Fruit fly (Drosophila melanogaster) whole organism, embryonic: ENCODE results near the gene CG4393.

Experiments
- Blimp-1 ChIP-seq: fragments of 200-800 bp; sonication (Bioruptor generic); optimal IDR thresholded peaks from 3 replicates; lab custom pipeline; 2018; ENCODE audit warnings: missing biosample characterization, missing genetic modification characterization, mild to moderate bottlenecking, moderate library complexity, missing genetic modification reagents
- CG12391 ChIP-seq: fragments of 200-800 bp; sonication (Bioruptor generic); optimal IDR thresholded peaks from 3 replicates; lab custom pipeline; 2018; ENCODE audit warnings: missing biosample characterization, mild to moderate bottlenecking, missing genetic modification characterization, moderate library complexity
- CG15479 ChIP-seq: fragments of 200-800 bp; sonication (Bioruptor generic); optimal IDR thresholded peaks from 3 replicates; lab custom pipeline; 2019; ENCODE audit warnings: missing biosample characterization, mild to moderate bottlenecking, missing genetic modification characterization, moderate library complexity
- CG15601 ChIP-seq: fragments of 200-800 bp; sonication (Bioruptor generic); optimal IDR thresholded peaks from 3 replicates; lab custom pipeline; 2019; ENCODE audit warnings: missing biosample characterization, mild to moderate bottlenecking, missing genetic modification characterization, moderate library complexity
- CG17568 ChIP-seq: fragments of 200-800 bp; sonication (Bioruptor generic); optimal IDR thresholded peaks from 2 replicates; lab custom pipeline; 2018; ENCODE audit warnings: missing biosample characterization, mild to moderate bottlenecking, missing genetic modification characterization, moderate library complexity
- CG1792 ChIP-seq: fragments of 200-800 bp; sonication (Bioruptor generic); optimal IDR thresholded peaks from 2 replicates; lab custom pipeline; 2016; ENCODE audit warnings: missing biosample characterization, missing genetic modification characterization
- CG2116 ChIP-seq: fragments of 200-800 bp; sonication (Bioruptor generic); optimal IDR thresholded peaks from 3 replicates; lab custom pipeline; 2018; ENCODE audit warnings: missing biosample characterization, mild to moderate bottlenecking, missing genetic modification characterization
- CG3065 ChIP-seq: fragments of 200-800 bp; sonication (Bioruptor generic); optimal IDR thresholded peaks from 2 replicates; lab custom pipeline; 2016; ENCODE audit warnings: missing biosample characterization, missing genetic modification characterization
- CG32767 ChIP-seq: fragments of 200-800 bp; sonication (Bioruptor generic); IDR thresholded peaks from 2 replicates; pipeline ENCODE4 v1.3.6; 2022; ENCODE audit warnings: missing biosample characterization, missing genetic modification characterization
- CG32772 ChIP-seq: fragments of 200-800 bp; sonication (Bioruptor generic); IDR thresholded peaks from 2 replicates; pipeline ENCODE4 v1.3.6; 2022; ENCODE audit warnings: missing biosample characterization, missing genetic modification characterization
- CG33213 ChIP-seq: fragments of 200-800 bp; sonication (Bioruptor generic); optimal IDR thresholded peaks from 3 replicates; lab custom pipeline; 2016; ENCODE audit warnings: missing biosample characterization, missing genetic modification characterization
- CG3838 ChIP-seq: fragments of 200-800 bp; sonication (Bioruptor generic); optimal IDR thresholded peaks from 3 replicates; lab custom pipeline; 2016; ENCODE audit warnings: missing biosample characterization, missing genetic modification characterization
- CG4282 ChIP-seq: fragments of 200-800 bp; sonication (Bioruptor generic); optimal IDR thresholded peaks from 2 replicates; lab custom pipeline; 2016; ENCODE audit warnings: missing biosample characterization, missing genetic modification characterization
- CG4328 ChIP-seq: fragments of 200-800 bp; sonication (Bioruptor generic); optimal IDR thresholded peaks from 3 replicates; lab custom pipeline; 2017; ENCODE audit warnings: missing biosample characterization, missing genetic modification reagents, missing genetic modification characterization
- CG7556 ChIP-seq: fragments of 200-800 bp; sonication (Bioruptor generic); optimal IDR thresholded peaks from 2 replicates; lab custom pipeline; 2017; ENCODE audit warnings: missing biosample characterization, mild to moderate bottlenecking, missing genetic modification characterization
- CG8924 ChIP-seq: fragments of 200-800 bp; optimal IDR thresholded peaks from 3 replicates; lab custom pipeline; 2019; ENCODE audit warnings: missing biosample characterization, mild to moderate bottlenecking, missing genetic modification characterization, moderate library complexity
- Camta ChIP-seq: fragments of 200-800 bp; sonication (Bioruptor generic); optimal IDR thresholded peaks from 2 replicates; lab custom pipeline; 2016; ENCODE audit warnings: missing biosample characterization, missing genetic modification characterization
- Doc2 ChIP-seq: fragments of 200-800 bp; sonication (Bioruptor generic); IDR thresholded peaks from 2 replicates; pipeline ENCODE4 v1.3.6; 2022; ENCODE audit warnings: missing biosample characterization, missing genetic modification characterization
- Doc3 ChIP-seq: fragments of 200-800 bp; sonication (Bioruptor generic); IDR thresholded peaks from 3 replicates; pipeline ENCODE4 v1.3.6; 2022; ENCODE audit warnings: missing biosample characterization, missing genetic modification characterization; ENCODE audit not compliant: partially characterized antibody
- H2.0 ChIP-seq: fragments of 200-800 bp; sonication (Bioruptor generic); IDR thresholded peaks from 2 replicates; pipeline ENCODE4 v1.3.6; 2022; ENCODE audit warnings: missing biosample characterization, missing genetic modification characterization
- Hmx ChIP-seq: fragments of 200-800 bp; sonication (Bioruptor generic); optimal IDR thresholded peaks from 2 replicates; lab custom pipeline; 2016; ENCODE audit warnings: missing biosample characterization, missing genetic modification characterization
- Jarid2 ChIP-seq: fragments of 200-800 bp; sonication (Bioruptor generic); optimal IDR thresholded peaks from 3 replicates; lab custom pipeline; 2017; ENCODE audit warnings: mild to moderate bottlenecking, missing biosample characterization, missing genetic modification reagents, missing genetic modification characterization
- Max ChIP-seq: fragments of 200-800 bp; sonication (Bioruptor generic); optimal IDR thresholded peaks from 2 replicates; lab custom pipeline; 2016; ENCODE audit warnings: missing biosample characterization, mild to moderate bottlenecking, missing genetic modification characterization
- Meics ChIP-seq: fragments of 200-800 bp; sonication (Bioruptor generic); optimal IDR thresholded peaks from 2 replicates; lab custom pipeline; 2017; ENCODE audit warnings: missing biosample characterization, mild to moderate bottlenecking, missing genetic modification characterization
- Oaz ChIP-seq: fragments of 200-800 bp; sonication (Bioruptor generic); IDR thresholded peaks from 2 replicates; pipeline ENCODE4 v1.3.6; 2022; ENCODE audit warnings: missing biosample characterization, missing genetic modification characterization
- Oli ChIP-seq: fragments of 200-800 bp; sonication (Bioruptor generic); optimal IDR thresholded peaks from 2 replicates; lab custom pipeline; 2018; ENCODE audit warnings: missing biosample characterization, mild to moderate bottlenecking, missing genetic modification characterization, moderate library complexity
- Pdp1 ChIP-seq, 2 experiments: fragments of 200-800 bp; sonication (Bioruptor generic); optimal IDR thresholded peaks; 3 replicates each; lab custom pipeline; 2016; ENCODE audit warnings: missing biosample characterization in 2 of 2, missing genetic modification characterization in 2 of 2, mild to moderate bottlenecking in 1 of 2, moderate library complexity in 1 of 2
- Sin3A ChIP-seq: fragments of >200 bp; optimal IDR thresholded peaks from 2 replicates; lab custom pipeline; 2018
- Stat92E ChIP-seq, 3 experiments: fragments of >200 bp in 2 of 3; fragments of 200-800 bp in 1 of 3; sonication (Bioruptor generic) in 1 of 3; optimal IDR thresholded peaks; 2 replicates each; lab custom pipeline; 2017 to 2019; ENCODE audit warnings: missing biosample characterization in 3 of 3, missing genetic modification characterization in 3 of 3, mild to moderate bottlenecking in 1 of 3, moderate library complexity in 1 of 3
- Taf1 ChIP-seq: fragments of 200-800 bp; sonication (Bioruptor generic); IDR thresholded peaks from 2 replicates; pipeline ENCODE4 v1.3.6; 2022; ENCODE audit warnings: missing biosample characterization, missing genetic modification characterization
- YL-1 ChIP-seq: fragments of 200-800 bp; sonication (Bioruptor generic); optimal IDR thresholded peaks from 3 replicates; lab custom pipeline; 2017; ENCODE audit warnings: missing biosample characterization, mild to moderate bottlenecking, missing genetic modification characterization
- abd-A ChIP-seq: fragments of 200-800 bp; sonication (Bioruptor generic); optimal IDR thresholded peaks from 3 replicates; lab custom pipeline; 2019; ENCODE audit warnings: missing biosample characterization, mild to moderate bottlenecking, missing genetic modification characterization, moderate library complexity
- amos ChIP-seq: fragments of 200-800 bp; sonication (Bioruptor generic); IDR thresholded peaks from 2 replicates; pipeline ENCODE4 v1.3.6; 2022; ENCODE audit warnings: missing biosample characterization, missing genetic modification characterization; ENCODE audit not compliant: partially characterized antibody
- ara ChIP-seq: fragments of 200-800 bp; sonication (Bioruptor generic); IDR thresholded peaks from 2 replicates; pipeline ENCODE4 v1.3.6; 2022; ENCODE audit warnings: missing biosample characterization, missing genetic modification characterization
- btn ChIP-seq: fragments of 200-800 bp; sonication (Bioruptor generic); optimal IDR thresholded peaks from 2 replicates; lab custom pipeline; 2016; ENCODE audit warnings: missing biosample characterization, missing genetic modification characterization
- cato ChIP-seq: fragments of 200-800 bp; sonication (Bioruptor generic); optimal IDR thresholded peaks from 2 replicates; lab custom pipeline; 2016; ENCODE audit warnings: missing biosample characterization, missing genetic modification characterization, borderline replicate concordance
- dysf ChIP-seq: fragments of 200-800 bp; sonication (Bioruptor generic); IDR thresholded peaks from 3 replicates; pipeline ENCODE4 v1.3.6; 2022; ENCODE audit warnings: missing biosample characterization, missing genetic modification characterization
- exex ChIP-seq: fragments of 200-800 bp; sonication (Bioruptor generic); optimal IDR thresholded peaks from 4 replicates; lab custom pipeline; 2018; ENCODE audit warnings: missing biosample characterization, mild to moderate bottlenecking, missing genetic modification characterization, moderate library complexity
- gfzf ChIP-seq: fragments of 200-800 bp; sonication (Bioruptor generic); optimal IDR thresholded peaks from 2 replicates; lab custom pipeline; 2016; ENCODE audit warnings: missing biosample characterization, mild to moderate bottlenecking, missing genetic modification characterization, moderate library complexity
- hbn ChIP-seq: fragments of 200-800 bp; sonication (Bioruptor generic); IDR thresholded peaks from 2 replicates; pipeline ENCODE4 v1.3.6; 2022; ENCODE audit warnings: missing biosample characterization, missing genetic modification characterization; ENCODE audit not compliant: partially characterized antibody
- jigr1 ChIP-seq: fragments of 200-800 bp; sonication (Bioruptor generic); IDR thresholded peaks from 3 replicates; pipeline ENCODE4 v1.3.6; 2022; ENCODE audit warnings: missing biosample characterization, missing genetic modification characterization
- nerfin-1 ChIP-seq: fragments of 200-800 bp; sonication (Bioruptor generic); optimal IDR thresholded peaks from 3 replicates; lab custom pipeline; 2019; ENCODE audit warnings: missing biosample characterization, mild to moderate bottlenecking, missing genetic modification characterization, moderate library complexity
- oc ChIP-seq: fragments of 200-800 bp; sonication (Bioruptor generic); optimal IDR thresholded peaks from 2 replicates; lab custom pipeline; 2018; ENCODE audit warnings: missing biosample characterization, mild to moderate bottlenecking, missing genetic modification characterization, moderate library complexity
- org-1 ChIP-seq: fragments of 200-800 bp; sonication (Bioruptor generic); optimal IDR thresholded peaks from 2 replicates; lab custom pipeline; 2017; ENCODE audit warnings: missing biosample characterization, missing genetic modification characterization
- pan ChIP-seq, 4 experiments: fragments of >200 bp in 3 of 4; fragments of 200-800 bp in 1 of 4; sonication (Bioruptor generic) in 1 of 4; optimal IDR thresholded peaks in 3 of 4; IDR thresholded peaks in 1 of 4; 2 replicates each; pipeline versions ENCODE4 v1.3.6 to Lab custom; 2017 to 2022; ENCODE audit warnings: missing biosample characterization in 2 of 4, missing genetic modification characterization in 2 of 4, mixed read lengths in 1 of 4
- row ChIP-seq: fragments of 200-800 bp; sonication (Bioruptor generic); IDR thresholded peaks from 3 replicates; pipeline ENCODE4 v1.3.6; 2022; ENCODE audit warnings: missing biosample characterization, missing genetic modification characterization
- tap ChIP-seq: fragments of 200-800 bp; optimal IDR thresholded peaks from 3 replicates; lab custom pipeline; 2019; ENCODE audit warnings: missing biosample characterization, mild to moderate bottlenecking, missing genetic modification characterization, moderate library complexity
- tgo ChIP-seq: fragments of 200-800 bp; sonication (Bioruptor generic); IDR thresholded peaks from 3 replicates; pipeline ENCODE4 v1.3.6; 2022; ENCODE audit warnings: missing biosample characterization, missing genetic modification characterization
- twi ChIP-seq: fragments of 200-800 bp; optimal IDR thresholded peaks from 2 replicates; lab custom pipeline; 2019; ENCODE audit warnings: missing biosample characterization, mild to moderate bottlenecking, missing genetic modification characterization, moderate library complexity
- vvl ChIP-seq: fragments of 200-800 bp; sonication (Bioruptor generic); IDR thresholded peaks from 2 replicates; pipeline ENCODE4 v1.3.6; 2022; ENCODE audit warnings: missing biosample characterization, missing genetic modification characterization
- yki ChIP-seq: fragments of >200 bp; optimal IDR thresholded peaks from 3 replicates; lab custom pipeline; 2018

CG4393 gene

DNA sequence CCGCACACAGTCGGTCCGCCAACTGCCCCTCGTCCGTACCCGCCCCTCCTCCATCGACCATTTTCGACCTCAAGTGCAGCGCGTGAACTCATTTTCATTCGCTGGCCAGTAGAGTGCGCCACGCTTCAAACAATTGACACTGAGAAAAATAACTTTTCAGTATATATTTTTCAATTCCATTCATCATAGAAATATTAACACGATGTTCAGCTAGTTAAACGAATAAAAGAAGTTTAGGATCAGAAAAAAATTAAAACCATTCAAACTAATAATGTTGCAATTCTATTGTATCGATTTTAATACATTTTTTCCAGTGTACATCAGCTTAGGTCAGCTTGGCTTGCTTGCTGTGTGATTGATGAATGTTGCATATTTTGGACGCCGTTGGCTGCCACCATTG is 2.3 kb upstream of the CG4393 start (continued):
- TF ChIP-seq abd-A (tag; lab: Kevin White, UChicago) = no peak
- TF ChIP-seq row (GFP tag; lab: Robert Waterston, UW) = peak; percentile 59
- TF ChIP-seq Blimp-1 (GFP tag; lab: Kevin White, UChicago) = peak; percentile 69
- peak; percentile 19 for TF ChIP-seq CG1792
- TF ChIP-seq CG17568 (GFP tag; lab: Kevin White, UChicago) = no peak
- TF ChIP-seq CG8924 (tag; lab: Kevin White, UChicago) = peak; percentile 32
- TF ChIP-seq Stat92E (GFP tag; optimal IDR thresholded peaks at IDR 0.05; lab: Kevin White, UChicago) = no peak
- no peak for TF ChIP-seq CG15479 (GFP tag; lab: Kevin White, UChicago)
- TF ChIP-seq amos (GFP tag; lab: Robert Waterston, UW) = no peak
- peak; percentile 22 for TF ChIP-seq Camta
- TF ChIP-seq btn (GFP tag; lab: Kevin White, UChicago) = no peak
- no peak for TF ChIP-seq Sin3A (lab: Kevin White, UChicago)
- TF ChIP-seq ara = peak; percentile 65
- TF ChIP-seq exex = no peak
- TF ChIP-seq Doc2 = no peak
- peak; percentile 54 for TF ChIP-seq CG12391 (tag; lab: Kevin White, UChicago)
- TF ChIP-seq twi = no peak
- peak; percentile 35 for TF ChIP-seq cato (GFP tag; lab: Kevin White, UChicago)
- TF ChIP-seq Hmx (GFP tag; lab: Kevin White, UChicago) = no peak
- TF ChIP-seq CG32772 (GFP tag; lab: Robert Waterston, UW) = no peak
- no peak for TF ChIP-seq CG33213 (GFP tag; lab: Kevin White, UChicago)
- TF ChIP-seq pan (optimal IDR thresholded peaks at IDR 0.05; lab: Kevin White, UChicago) = no peak
- TF ChIP-seq pan (GFP tag; optimal IDR thresholded peaks at IDR 0.05 in 1 of 2, IDR thresholded peaks at IDR 0.05 in 1 of 2) = peak in 1 of 2 experiments; percentile 13
- no peak for TF ChIP-seq CG15601 (tag; lab: Kevin White, UChicago)
- no peak for TF ChIP-seq YL-1 (GFP tag; lab: Kevin White, UChicago)
- TF ChIP-seq tgo = no peak; the same call in 2 of the 3 replicates
- TF ChIP-seq nerfin-1 (tag; lab: Kevin White, UChicago) = peak; percentile 25
- TF ChIP-seq H2.0 (GFP tag; lab: Robert Waterston, UW) = no peak
- TF ChIP-seq CG7556 (GFP tag; lab: Kevin White, UChicago) = peak; percentile 32
- peak; percentile 43 for TF ChIP-seq org-1
- peak; percentile 32; the same call in 1 of the 2 replicates for TF ChIP-seq Oaz (GFP tag; lab: Robert Waterston, UW)
- peak; percentile 54 for TF ChIP-seq Oli (tag; lab: Kevin White, UChicago)
- peak; percentile 48; the same call in 1 of the 2 replicates for TF ChIP-seq CG32767 (GFP tag; lab: Robert Waterston, UW)
- TF ChIP-seq CG3838 (GFP tag; lab: Kevin White, UChicago) = no peak
- TF ChIP-seq gfzf = no peak
- TF ChIP-seq dysf (GFP tag; lab: Robert Waterston, UW) = no peak
- no peak for TF ChIP-seq jigr1
- TF ChIP-seq CG3065 = no peak
- TF ChIP-seq CG2116 (GFP tag; lab: Kevin White, UChicago) = no peak
- TF ChIP-seq Doc3 (GFP tag; lab: Robert Waterston, UW) = no peak
- TF ChIP-seq tap = peak; percentile 48
- TF ChIP-seq oc (tag; lab: Kevin White, UChicago) = peak; percentile 73
- TF ChIP-seq hbn = no peak
- no peak for TF ChIP-seq CG4328 (GFP tag; lab: Kevin White, UChicago)
- no peak for TF ChIP-seq Taf1
- TF ChIP-seq Max = no peak
- no peak for TF ChIP-seq Pdp1 (GFP tag; optimal IDR thresholded peaks at IDR 0.05; lab: Kevin White, UChicago)
- TF ChIP-seq vvl = peak; percentile 51; the same call in 1 of the 2 replicates
- TF ChIP-seq Jarid2 = no peak
- TF ChIP-seq yki = no peak
- no peak for TF ChIP-seq Meics (GFP tag; lab: Kevin White, UChicago)
- no peak for TF ChIP-seq CG4282 (GFP tag; lab: Kevin White, UChicago)
